Worm (Caenorhabditis elegans): ENCODE measurements around the gene nkb-2.

ce11 chrIV:10599983-10600382 lies 9.3 kb downstream of the nkb-2 start, which contains the start of gene R09H10.1:
- TF ChIP-seq athp-1 (tag; optimal IDR thresholded peaks at IDR 0.05) (no peak), ztf-22 (GFP tag; optimal IDR thresholded peaks at IDR 0.05) (no peak), dpl-1 (GFP tag; optimal IDR thresholded peaks at IDR 0.05) (no peak), F55B11.4 (tag; optimal IDR thresholded peaks at IDR 0.05; ENCODE audit: borderline replicate concordance, insufficient read depth) (no peak), pha-4 (tag; optimal IDR thresholded peaks at IDR 0.05) (no peak), repo-1 (tag; optimal IDR thresholded peaks at IDR 0.05) (no peak), snpc-4 (GFP tag; optimal IDR thresholded peaks at IDR 0.05) (no peak), snpc-4 (tag; optimal IDR thresholded peaks at IDR 0.05) (no peak), snpc-1.1 (tag; optimal IDR thresholded peaks at IDR 0.05; ENCODE audit: insufficient read depth) (no peak), Y79H2A.3 (GFP tag; conservative IDR thresholded peaks at IDR 0.05) (no peak), F10E7.11 (tag; optimal IDR thresholded peaks at IDR 0.05) (no peak), unc-62 (GFP tag; optimal IDR thresholded peaks at IDR 0.05) (no peak), lag-1 (GFP tag; IDR thresholded peaks at IDR 0.05) (no peak), ztf-25 (GFP tag; IDR thresholded peaks at IDR 0.05) (no peak)
